Worm (Caenorhabditis elegans): ENCODE measurements around the gene K12H6.4.

ce11 chrII:2815017-2815416 lies 9.1 kb downstream of the K12H6.4 start:
- TF ChIP-seq mdl-1 (tag; optimal IDR thresholded peaks at IDR 0.05) (no peak), nhr-11 (tag; optimal IDR thresholded peaks at IDR 0.05) (no peak), nhr-237 (tag; optimal IDR thresholded peaks at IDR 0.05) (no peak), ama-1 (optimal IDR thresholded peaks at IDR 0.05) (no peak), snpc-4 (tag; optimal IDR thresholded peaks at IDR 0.05) (no peak), ceh-16 (tag; optimal IDR thresholded peaks at IDR 0.05) (no peak), zag-1 (tag; optimal IDR thresholded peaks at IDR 0.05) (no peak), unc-62 (GFP tag; optimal IDR thresholded peaks at IDR 0.05) (no peak), pha-4 (tag; optimal IDR thresholded peaks at IDR 0.05) (no peak), elt-1 (tag; optimal IDR thresholded peaks at IDR 0.05) (no peak)

Data from whole organism, L3 larva.